Worm (Caenorhabditis elegans) whole organism, L3 larva: ENCODE results near the gene Y60A3A.23.

Source experiments
- aly-2 ChIP-seq: fragments of 150-350 bp; optimal IDR thresholded peaks from 2 replicates; lab custom pipeline; 2014; ENCODE audit warnings: missing biosample characterization, missing genetic modification characterization
- ama-1 ChIP-seq: fragments of 150-350 bp; optimal IDR thresholded peaks from 2 replicates; lab custom pipeline; 2018
- ceh-16 ChIP-seq: sonication (generic microtip); optimal IDR thresholded peaks from 2 replicates; lab custom pipeline; 2017; ENCODE audit warnings: missing biosample characterization, missing genetic modification characterization
- ceh-28 ChIP-seq: fragments of 150-350 bp; optimal IDR thresholded peaks from 2 replicates; lab custom pipeline; 2014; ENCODE audit warnings: missing biosample characterization, missing genetic modification reagents, missing genetic modification characterization
- ceh-82 ChIP-seq: fragments of 150-350 bp; optimal IDR thresholded peaks from 2 replicates; lab custom pipeline; 2014; ENCODE audit warnings: missing biosample characterization, missing genetic modification characterization
- ceh-9 ChIP-seq: sonication (generic microtip); optimal IDR thresholded peaks from 2 replicates; lab custom pipeline; 2018; ENCODE audit warnings: missing biosample characterization, missing genetic modification characterization
- daf-12 ChIP-seq: fragments of 150-350 bp; optimal IDR thresholded peaks from 2 replicates; lab custom pipeline; 2014; ENCODE audit warnings: missing biosample characterization, missing genetic modification reagents, missing genetic modification characterization
- egl-5 ChIP-seq: fragments of 150-350 bp; optimal IDR thresholded peaks from 2 replicates; lab custom pipeline; 2017; ENCODE audit warnings: missing biosample characterization, missing genetic modification reagents, missing genetic modification characterization, inconsistent platforms
- elt-1 ChIP-seq: fragments of 150-350 bp; optimal IDR thresholded peaks from 2 replicates; lab custom pipeline; 2014; ENCODE audit warnings: missing biosample characterization, missing genetic modification characterization
- elt-2 ChIP-seq: sonication (generic microtip); optimal IDR thresholded peaks from 2 replicates; lab custom pipeline; 2016; ENCODE audit warnings: missing genetic modification reagents, mild to moderate bottlenecking, missing genetic modification characterization, missing compliant biosample characterization
- eor-1 ChIP-seq, 2 experiments: fragments of 150-350 bp; optimal IDR thresholded peaks; 2 replicates each; lab custom pipeline; 2014 to 2018; ENCODE audit warnings: missing biosample characterization in 2 of 2, missing genetic modification characterization in 2 of 2
- fkh-10 ChIP-seq: sonication (generic microtip); optimal IDR thresholded peaks from 2 replicates; lab custom pipeline; 2017; ENCODE audit warnings: missing biosample characterization, missing genetic modification reagents, missing genetic modification characterization
- fkh-2 ChIP-seq: fragments of 150-350 bp; optimal IDR thresholded peaks from 2 replicates; lab custom pipeline; 2014; ENCODE audit warnings: missing biosample characterization, missing genetic modification reagents, missing genetic modification characterization
- fos-1 ChIP-seq: fragments of 150-350 bp; optimal IDR thresholded peaks from 2 replicates; lab custom pipeline; 2014; ENCODE audit warnings: missing biosample characterization, missing genetic modification characterization
- hmg-11 ChIP-seq: sonication (generic microtip); optimal IDR thresholded peaks from 2 replicates; lab custom pipeline; 2016; ENCODE audit warnings: missing genetic modification characterization, missing compliant biosample characterization
- jun-1 ChIP-seq: fragments of 150-350 bp; optimal IDR thresholded peaks from 2 replicates; lab custom pipeline; 2014; ENCODE audit warnings: missing biosample characterization, missing genetic modification reagents, missing genetic modification characterization
- lin-39 ChIP-seq: fragments of 150-350 bp; optimal IDR thresholded peaks from 2 replicates; lab custom pipeline; 2018; ENCODE audit warnings: missing biosample characterization, missing genetic modification reagents, missing genetic modification characterization
- lsy-12 ChIP-seq: sonication (generic microtip); optimal IDR thresholded peaks from 2 replicates; lab custom pipeline; 2016; ENCODE audit warnings: mild to moderate bottlenecking, missing genetic modification characterization, missing compliant biosample characterization
- mdl-1 ChIP-seq: fragments of 150-350 bp; optimal IDR thresholded peaks from 2 replicates; lab custom pipeline; 2014; ENCODE audit warnings: missing biosample characterization, missing genetic modification characterization
- nhr-11 ChIP-seq: fragments of 150-350 bp; optimal IDR thresholded peaks from 2 replicates; lab custom pipeline; 2014; ENCODE audit warnings: missing biosample characterization, missing genetic modification characterization
- nhr-12 ChIP-seq: fragments of 150-350 bp; optimal IDR thresholded peaks from 2 replicates; lab custom pipeline; 2014; ENCODE audit warnings: missing biosample characterization, missing genetic modification characterization
- nhr-23 ChIP-seq: fragments of 150-350 bp; optimal IDR thresholded peaks from 2 replicates; lab custom pipeline; 2014; ENCODE audit warnings: missing biosample characterization, missing genetic modification reagents, missing genetic modification characterization
- nhr-237 ChIP-seq: fragments of 150-350 bp; optimal IDR thresholded peaks from 2 replicates; lab custom pipeline; 2014; ENCODE audit warnings: missing biosample characterization, missing genetic modification characterization
- nhr-28 ChIP-seq: fragments of 150-350 bp; optimal IDR thresholded peaks from 2 replicates; lab custom pipeline; 2014; ENCODE audit warnings: missing biosample characterization, missing genetic modification characterization
- nhr-67 ChIP-seq: fragments of 150-350 bp; optimal IDR thresholded peaks from 2 replicates; lab custom pipeline; 2014; ENCODE audit warnings: missing biosample characterization, missing genetic modification characterization
- pha-4 ChIP-seq: fragments of 150-350 bp; optimal IDR thresholded peaks from 2 replicates; lab custom pipeline; 2014; ENCODE audit warnings: missing biosample characterization, missing genetic modification reagents, missing genetic modification characterization
- pqm-1 ChIP-seq: fragments of 150-350 bp; optimal IDR thresholded peaks from 2 replicates; lab custom pipeline; 2017; ENCODE audit warnings: missing biosample characterization, missing genetic modification characterization, inconsistent platforms
- sea-2 ChIP-seq: fragments of 150-350 bp; sonication (generic microtip); optimal IDR thresholded peaks from 4 replicates; lab custom pipeline; 2014; ENCODE audit warnings: missing biosample characterization, missing genetic modification reagents, missing genetic modification characterization
- snpc-4 ChIP-seq: fragments of 150-350 bp; optimal IDR thresholded peaks from 2 replicates; lab custom pipeline; 2014; ENCODE audit warnings: missing biosample characterization, missing genetic modification characterization
- tbx-2 ChIP-seq: sonication (generic microtip); optimal IDR thresholded peaks from 2 replicates; lab custom pipeline; 2016; ENCODE audit warnings: mild to moderate bottlenecking, missing genetic modification characterization, missing compliant biosample characterization
- unc-39 ChIP-seq: sonication (generic microtip); optimal IDR thresholded peaks from 4 replicates; lab custom pipeline; 2017; ENCODE audit warnings: missing biosample characterization, missing genetic modification characterization
- unc-62 ChIP-seq: fragments of 150-350 bp; sonication (generic microtip); optimal IDR thresholded peaks from 4 replicates; lab custom pipeline; 2014; ENCODE audit warnings: missing biosample characterization, missing genetic modification reagents, missing genetic modification characterization
- zag-1 ChIP-seq: fragments of 150-350 bp; optimal IDR thresholded peaks from 2 replicates; lab custom pipeline; 2014; ENCODE audit warnings: missing biosample characterization, missing genetic modification characterization
- ztf-11 ChIP-seq: fragments of 150-350 bp; optimal IDR thresholded peaks from 2 replicates; lab custom pipeline; 2014; ENCODE audit warnings: missing biosample characterization, missing genetic modification characterization

Y60A3A.23 gene

DNA sequence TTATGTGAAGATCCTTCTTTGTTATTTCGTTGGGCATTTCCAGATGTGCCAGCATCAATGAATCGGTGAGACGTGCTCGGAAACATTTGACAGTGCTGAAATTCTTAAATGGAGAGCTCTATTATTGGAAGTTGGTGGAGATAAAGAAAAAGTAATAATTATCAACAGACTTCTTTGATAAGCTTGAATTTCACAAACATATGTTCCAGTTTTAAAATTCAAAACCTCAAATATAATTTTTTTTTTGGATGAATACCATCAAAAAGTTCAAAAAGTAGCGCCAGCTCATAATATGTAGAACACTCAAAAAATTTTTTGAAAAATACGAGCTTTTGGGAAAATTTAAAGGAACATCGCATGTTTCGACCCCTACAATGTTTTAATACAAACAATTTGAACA, 13.5 kb upstream of the Y60A3A.23 start, which contains the start of gene Y60A3A.25:
Gene Y60A3A.25 (minus strand): TSS at position 101 of the 400 bp plus-strand sequence.
- no peak for TF ChIP-seq pqm-1 (tag; lab: Kevin White, UChicago)
- TF ChIP-seq tbx-2 (tag; lab: Kevin White, UChicago), result no peak
- no peak for TF ChIP-seq nhr-237
- TF ChIP-seq nhr-67 (tag; lab: Kevin White, UChicago), result no peak
- no peak for TF ChIP-seq mdl-1 (tag; lab: Kevin White, UChicago)
- no peak for TF ChIP-seq nhr-28 (tag; lab: Kevin White, UChicago)
- TF ChIP-seq fkh-10 (GFP tag; lab: Kevin White, UChicago), result no peak
- no peak for TF ChIP-seq elt-2 (tag; lab: Kevin White, UChicago)
- no peak for TF ChIP-seq eor-1 (tag; optimal IDR thresholded peaks at IDR 0.05; lab: Kevin White, UChicago)

DNA sequence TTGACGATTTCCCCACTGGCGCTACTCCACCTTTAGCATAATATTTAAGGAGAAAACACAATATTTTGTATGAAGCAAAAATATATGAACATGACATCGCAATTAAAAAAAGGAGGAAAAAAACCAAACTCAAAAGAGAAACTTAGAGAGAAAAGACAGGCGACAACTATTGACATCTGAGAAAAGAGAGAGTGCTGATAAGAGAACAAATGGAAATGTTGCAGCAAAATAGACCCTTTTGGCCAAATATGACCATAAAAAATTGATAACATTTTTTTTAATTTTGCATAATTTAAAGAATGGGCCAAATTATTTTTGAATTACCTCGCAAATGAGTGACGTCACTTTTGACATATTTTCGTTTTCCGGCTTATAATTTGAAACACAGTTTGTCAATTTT, 12.9 kb upstream of the Y60A3A.23 start:
- TF ChIP-seq zag-1 (tag; lab: Kevin White, UChicago) (no peak), elt-2 (tag; lab: Kevin White, UChicago) (peak; percentile 64), jun-1 (no peak), pqm-1 (tag; lab: Kevin White, UChicago) (peak; percentile 12)

DNA sequence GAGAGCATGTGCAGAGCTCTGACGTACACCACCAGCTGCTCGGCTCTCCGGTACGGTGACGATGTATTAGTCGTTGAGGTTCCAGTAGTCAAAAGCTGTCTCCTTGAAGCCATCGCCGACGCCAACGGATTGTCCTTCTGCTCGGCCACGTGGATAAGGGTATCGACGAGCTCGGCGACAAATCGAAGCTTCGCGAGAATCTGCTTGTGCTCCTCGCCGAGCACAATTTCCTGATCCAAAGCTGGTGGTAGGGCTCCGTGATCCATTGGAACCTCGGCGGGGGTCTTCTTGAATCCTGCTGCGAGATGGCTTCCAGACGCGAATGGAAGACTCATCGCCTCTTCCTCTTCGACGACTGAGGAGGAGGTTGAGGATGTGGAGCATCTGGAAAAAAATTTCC, 10.1 kb upstream of the Y60A3A.23 start:
- TF ChIP-seq lsy-12 (tag; lab: Kevin White, UChicago), result no peak
- no peak for TF ChIP-seq fkh-2 (tag; lab: Kevin White, UChicago)
- no peak for TF ChIP-seq nhr-28 (tag; lab: Kevin White, UChicago)
- no peak for TF ChIP-seq ama-1
- no peak for TF ChIP-seq unc-62 (GFP tag; lab: Kevin White, UChicago)
- no peak for TF ChIP-seq ceh-9 (tag; lab: Kevin White, UChicago)

DNA sequence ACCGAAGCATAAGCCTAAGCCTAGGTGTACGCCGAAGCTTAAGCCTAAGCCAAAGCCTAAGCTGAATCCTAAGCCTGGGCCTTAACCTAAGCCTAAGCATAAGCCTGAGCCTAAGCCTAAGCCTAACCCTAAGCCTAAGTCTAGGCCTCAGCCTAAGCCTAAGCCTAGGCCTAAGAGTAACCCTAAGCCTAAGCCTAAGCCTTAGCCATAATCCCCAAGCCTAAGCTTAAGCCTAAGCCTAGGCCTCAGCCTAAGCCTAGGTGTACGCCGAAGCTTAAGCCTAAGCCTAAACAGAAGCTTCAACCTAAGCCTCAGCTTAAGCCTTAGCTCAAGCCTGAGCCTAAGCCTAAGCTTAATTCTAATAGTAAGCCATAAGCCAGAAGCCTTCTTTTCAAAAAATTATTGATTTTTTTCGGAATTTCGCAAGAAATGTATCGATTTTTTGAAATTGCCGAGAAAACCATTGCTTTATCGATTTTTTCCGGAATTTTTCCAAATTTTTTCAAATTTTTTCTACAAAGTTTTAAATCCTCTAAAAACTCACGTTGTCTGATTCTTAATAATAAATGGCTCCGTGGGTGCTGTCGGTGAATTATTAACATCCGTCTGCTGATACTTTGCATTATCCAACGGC, 9.2 kb upstream of the Y60A3A.23 start:
- TF ChIP-seq sea-2 (GFP tag; lab: Kevin White, UChicago), result no peak
- TF ChIP-seq ceh-28, result peak; percentile 78
- TF ChIP-seq elt-1 (tag; lab: Kevin White, UChicago), result no peak
- TF ChIP-seq snpc-4 (tag; lab: Kevin White, UChicago), result no peak

DNA sequence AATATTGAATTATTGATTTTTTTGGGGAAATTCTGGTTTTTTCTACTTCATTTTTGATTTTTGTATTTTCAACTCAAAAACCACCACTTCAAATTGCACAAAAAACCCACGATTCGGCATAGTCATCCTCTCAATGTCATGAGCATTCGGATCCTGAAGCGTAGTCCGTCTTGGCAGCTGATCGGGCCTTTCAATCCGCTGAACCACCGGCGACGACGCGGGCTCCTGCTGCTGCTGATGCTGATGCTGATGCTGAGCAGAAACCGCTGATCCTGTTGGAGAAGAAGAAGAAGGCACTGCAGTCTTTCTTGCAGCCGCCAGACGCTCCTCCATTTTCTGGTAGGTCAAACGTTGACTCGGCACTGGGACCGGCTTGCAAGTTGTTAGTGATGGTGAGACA, 8.5 kb upstream of the Y60A3A.23 start:
- no peak for TF ChIP-seq daf-12 (tag; lab: Kevin White, UChicago)
- TF ChIP-seq ceh-28, result no peak
- TF ChIP-seq ama-1, result no peak
- TF ChIP-seq unc-39, result no peak
- no peak for TF ChIP-seq ceh-16 (tag; lab: Kevin White, UChicago)
- no peak for TF ChIP-seq fos-1 (tag; lab: Kevin White, UChicago)
- TF ChIP-seq nhr-11 (tag; lab: Kevin White, UChicago), result no peak
- TF ChIP-seq ztf-11, result no peak
- TF ChIP-seq ceh-82 (tag; lab: Kevin White, UChicago), result no peak
- TF ChIP-seq lin-39 (tag; lab: Kevin White, UChicago), result no peak
- TF ChIP-seq zag-1 (tag; lab: Kevin White, UChicago), result no peak
- no peak for TF ChIP-seq ceh-9 (tag; lab: Kevin White, UChicago)
- no peak for TF ChIP-seq mdl-1 (tag; lab: Kevin White, UChicago)
- TF ChIP-seq nhr-12 (tag; lab: Kevin White, UChicago), result no peak
- no peak for TF ChIP-seq pha-4
- TF ChIP-seq nhr-23 (tag; lab: Kevin White, UChicago), result no peak
- TF ChIP-seq egl-5 (tag; lab: Kevin White, UChicago), result no peak
- TF ChIP-seq jun-1, result no peak
- TF ChIP-seq nhr-237, result no peak
- TF ChIP-seq aly-2, result no peak

DNA sequence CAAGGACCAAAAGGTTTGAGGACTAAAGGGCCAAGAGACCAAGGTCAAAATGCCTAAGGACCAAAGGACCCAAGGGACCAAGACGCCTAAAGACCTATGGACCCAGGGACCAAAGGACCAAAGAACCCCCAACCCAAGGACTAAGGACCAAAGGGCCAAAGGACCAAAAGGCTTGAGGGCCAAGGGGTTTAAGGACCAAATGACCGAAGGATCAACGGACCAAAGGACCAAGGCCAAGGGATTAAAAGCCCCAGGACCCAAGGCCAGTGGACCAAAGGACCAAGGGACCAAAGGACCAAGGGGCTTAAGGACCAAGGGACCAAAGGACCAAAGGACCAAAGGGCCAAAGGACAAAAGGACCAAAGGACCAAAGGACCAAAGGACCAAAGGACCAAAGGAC, 7.8 kb upstream of the Y60A3A.23 start:
- TF ChIP-seq hmg-11, result no peak
- TF ChIP-seq nhr-11 (tag; lab: Kevin White, UChicago), result no peak
